Worm (Caenorhabditis elegans) whole organism, L1 larva: ENCODE measurements around the gene T26H8.5.

Experiments used
- ceh-88 ChIP-seq: fragments of 200-800 bp; sonication (Bioruptor generic); IDR thresholded peaks from 2 replicates; pipeline ENCODE4 v1.3.6; 2022; ENCODE audit warnings: missing genetic modification characterization, missing compliant biosample characterization
- dsc-1 ChIP-seq: sonication (generic microtip); optimal IDR thresholded peaks from 2 replicates; lab custom pipeline; 2016; ENCODE audit warnings: mild to moderate bottlenecking, missing genetic modification characterization, missing compliant biosample characterization
- lin-39 ChIP-seq: fragments of 150-350 bp; optimal IDR thresholded peaks from 2 replicates; lab custom pipeline; 2014; ENCODE audit warnings: missing biosample characterization, missing genetic modification reagents, missing genetic modification characterization
- unc-62 ChIP-seq: fragments of 150-350 bp; optimal IDR thresholded peaks from 2 replicates; lab custom pipeline; 2014; ENCODE audit warnings: missing biosample characterization, missing genetic modification reagents, missing genetic modification characterization

- TF ChIP-seq dsc-1 (tag; lab: Kevin White, UChicago) (no peak), lin-39 (no peak), ceh-88 (no peak), unc-62 (GFP tag; lab: Kevin White, UChicago) (no peak)
These were observed 17.5 kb downstream of the T26H8.5 start, which contains the start of gene cyp-34A1 for ce11 chrV:15287856-15288255.
